Fruit fly (Drosophila melanogaster) whole organism, embryonic: ENCODE data around the gene CG18586.
A peak's percentile ranks its signal among the peaks of the same experiment; 100 is the strongest.

Experiments
- CG10209 ChIP-seq: fragments of 200-800 bp; sonication (Bioruptor generic); optimal IDR thresholded peaks from 3 replicates; lab custom pipeline; 2017; ENCODE audit warnings: missing biosample characterization, mild to moderate bottlenecking, missing genetic modification characterization, missing genetic modification reagents
- CG10267 ChIP-seq: fragments of 200-800 bp; sonication (Bioruptor generic); optimal IDR thresholded peaks from 2 replicates; lab custom pipeline; 2018; ENCODE audit warnings: missing biosample characterization, mild to moderate bottlenecking, missing genetic modification characterization, moderate library complexity
- CG10366 ChIP-seq: fragments of 200-800 bp; sonication (Bioruptor generic); IDR thresholded peaks from 2 replicates; pipeline ENCODE4 v1.3.6; 2022; ENCODE audit warnings: missing biosample characterization, missing genetic modification characterization
- CG11398 ChIP-seq: fragments of 200-800 bp; sonication (Bioruptor generic); optimal IDR thresholded peaks from 2 replicates; lab custom pipeline; 2016; ENCODE audit warnings: missing biosample characterization, missing genetic modification characterization
- CG12391 ChIP-seq: fragments of 200-800 bp; sonication (Bioruptor generic); optimal IDR thresholded peaks from 3 replicates; lab custom pipeline; 2018; ENCODE audit warnings: missing biosample characterization, mild to moderate bottlenecking, missing genetic modification characterization, moderate library complexity
- CG13624 ChIP-seq: fragments of 200-800 bp; sonication (Bioruptor generic); optimal IDR thresholded peaks from 2 replicates; lab custom pipeline; 2016; ENCODE audit warnings: missing biosample characterization, missing genetic modification characterization
- CG15073 ChIP-seq: fragments of 200-800 bp; sonication (Bioruptor generic); optimal IDR thresholded peaks from 2 replicates; lab custom pipeline; 2016; ENCODE audit warnings: missing biosample characterization, missing genetic modification characterization
- CG1529 ChIP-seq: fragments of 200-800 bp; sonication (Bioruptor generic); optimal IDR thresholded peaks from 3 replicates; lab custom pipeline; 2018; ENCODE audit warnings: missing biosample characterization, missing genetic modification characterization
- CG1602 ChIP-seq: fragments of 200-800 bp; sonication (Bioruptor generic); optimal IDR thresholded peaks from 3 replicates; lab custom pipeline; 2016; ENCODE audit warnings: missing biosample characterization, missing genetic modification characterization
- CG16813 ChIP-seq: fragments of 200-800 bp; sonication (Bioruptor generic); IDR thresholded peaks from 3 replicates; pipeline ENCODE4 v1.3.6; 2022; ENCODE audit warnings: missing biosample characterization, missing genetic modification characterization; ENCODE audit not compliant: partially characterized antibody
- CG16815 ChIP-seq: fragments of 200-800 bp; sonication (Bioruptor generic); optimal IDR thresholded peaks from 3 replicates; lab custom pipeline; 2017; ENCODE audit warnings: missing biosample characterization, mild to moderate bottlenecking, missing genetic modification characterization
- CG16863 ChIP-seq: fragments of 200-800 bp; sonication (Bioruptor generic); optimal IDR thresholded peaks from 3 replicates; lab custom pipeline; 2016; ENCODE audit warnings: missing biosample characterization, missing genetic modification characterization
- CG18262 ChIP-seq: fragments of 200-800 bp; optimal IDR thresholded peaks from 3 replicates; lab custom pipeline; 2019; ENCODE audit warnings: missing biosample characterization, mild to moderate bottlenecking, missing genetic modification characterization, moderate library complexity
- CG2116 ChIP-seq: fragments of 200-800 bp; sonication (Bioruptor generic); optimal IDR thresholded peaks from 3 replicates; lab custom pipeline; 2018; ENCODE audit warnings: missing biosample characterization, mild to moderate bottlenecking, missing genetic modification characterization
- CG4404 ChIP-seq: fragments of 200-800 bp; sonication (Bioruptor generic); IDR thresholded peaks from 2 replicates; pipeline ENCODE4 v1.3.6; 2022; ENCODE audit warnings: missing biosample characterization, missing genetic modification characterization
- CG5953 ChIP-seq: fragments of 200-800 bp; sonication (Bioruptor generic); IDR thresholded peaks from 2 replicates; pipeline ENCODE4 v1.3.6; 2022; ENCODE audit warnings: missing biosample characterization, missing genetic modification characterization
- CG6272 ChIP-seq: fragments of 200-800 bp; sonication (Bioruptor generic); IDR thresholded peaks from 2 replicates; pipeline ENCODE4 v1.3.6; 2022; ENCODE audit warnings: missing biosample characterization, missing genetic modification characterization
- CG7372 ChIP-seq: fragments of 200-800 bp; sonication (Bioruptor generic); IDR thresholded peaks from 2 replicates; pipeline ENCODE4 v1.3.6; 2022; ENCODE audit warnings: missing biosample characterization, missing genetic modification characterization
- CG8388 ChIP-seq: fragments of 200-800 bp; sonication (Bioruptor generic); optimal IDR thresholded peaks from 2 replicates; lab custom pipeline; 2019; ENCODE audit warnings: missing biosample characterization, mild to moderate bottlenecking, missing genetic modification characterization, moderate library complexity
- CG8924 ChIP-seq: fragments of 200-800 bp; optimal IDR thresholded peaks from 3 replicates; lab custom pipeline; 2019; ENCODE audit warnings: missing biosample characterization, mild to moderate bottlenecking, missing genetic modification characterization, moderate library complexity
- CG9609 ChIP-seq: fragments of 200-800 bp; sonication (Bioruptor generic); optimal IDR thresholded peaks from 3 replicates; lab custom pipeline; 2016; ENCODE audit warnings: missing biosample characterization, missing genetic modification characterization
- Chrac-16 ChIP-seq: fragments of 200-800 bp; sonication (Bioruptor generic); optimal IDR thresholded peaks from 3 replicates; lab custom pipeline; 2016; ENCODE audit warnings: missing biosample characterization, missing genetic modification characterization
- D19A ChIP-seq: fragments of 200-800 bp; optimal IDR thresholded peaks from 3 replicates; lab custom pipeline; 2019; ENCODE audit warnings: missing biosample characterization, mild to moderate bottlenecking, missing genetic modification characterization, moderate library complexity
- Dip2 ChIP-seq: fragments of 200-800 bp; sonication (Bioruptor generic); IDR thresholded peaks from 2 replicates; pipeline ENCODE4 v1.3.6; 2022; ENCODE audit warnings: missing biosample characterization, missing genetic modification characterization
- Drgx ChIP-seq: fragments of 200-800 bp; sonication (Bioruptor generic); IDR thresholded peaks from 2 replicates; pipeline ENCODE4 v1.3.6; 2022; ENCODE audit warnings: missing biosample characterization, missing genetic modification characterization
- E2f2 ChIP-seq: fragments of 200-800 bp; sonication (Bioruptor generic); IDR thresholded peaks from 2 replicates; pipeline ENCODE4 v1.3.6; 2022; ENCODE audit warnings: missing biosample characterization, missing genetic modification characterization
- Ets65A ChIP-seq: fragments of 200-800 bp; sonication (Bioruptor generic); peaks from one replicate; lab custom pipeline; 2016; ENCODE audit warnings: missing biosample characterization, missing genetic modification characterization
- H15 ChIP-seq: fragments of 200-800 bp; sonication (Bioruptor generic); IDR thresholded peaks from 3 replicates; pipeline ENCODE4 v1.3.6; 2022; ENCODE audit warnings: missing biosample characterization, missing genetic modification characterization
- Hr39 ChIP-seq: fragments of >200 bp; optimal IDR thresholded peaks from 2 replicates; lab custom pipeline; 2017
- Hr51 ChIP-seq, 2 experiments: fragments of 200-800 bp; sonication (Bioruptor generic); optimal IDR thresholded peaks; 2 replicates in 1 of 2; 3 replicates in 1 of 2; lab custom pipeline; 2016 to 2018; ENCODE audit warnings: missing biosample characterization in 2 of 2, missing genetic modification characterization in 2 of 2, mild to moderate bottlenecking in 1 of 2, moderate library complexity in 1 of 2
- Lhr ChIP-seq: fragments of 200-800 bp; sonication (Bioruptor generic); optimal IDR thresholded peaks from 3 replicates; lab custom pipeline; 2017; ENCODE audit warnings: mild to moderate bottlenecking, missing biosample characterization, missing genetic modification reagents, missing genetic modification characterization
- NC2β ChIP-seq: fragments of 200-800 bp; sonication (Bioruptor generic); optimal IDR thresholded peaks from 2 replicates; lab custom pipeline; 2016; ENCODE audit warnings: missing biosample characterization, missing genetic modification characterization
- NK7.1 ChIP-seq: fragments of 200-800 bp; sonication (Bioruptor generic); optimal IDR thresholded peaks from 3 replicates; lab custom pipeline; 2016; ENCODE audit warnings: missing biosample characterization, missing genetic modification characterization
- Ssrp ChIP-seq: fragments of 200-800 bp; sonication (Bioruptor generic); optimal IDR thresholded peaks from 2 replicates; lab custom pipeline; 2018; ENCODE audit warnings: missing biosample characterization, mild to moderate bottlenecking, missing genetic modification characterization, moderate library complexity
- Stat92E ChIP-seq, 3 experiments: fragments of >200 bp in 2 of 3; fragments of 200-800 bp in 1 of 3; sonication (Bioruptor generic) in 1 of 3; optimal IDR thresholded peaks; 2 replicates each; lab custom pipeline; 2017 to 2019; ENCODE audit warnings: missing biosample characterization in 3 of 3, missing genetic modification characterization in 3 of 3, mild to moderate bottlenecking in 1 of 3, moderate library complexity in 1 of 3
- Xbp1 ChIP-seq: fragments of 200-800 bp; sonication (Bioruptor generic); optimal IDR thresholded peaks from 3 replicates; lab custom pipeline; 2016; ENCODE audit warnings: missing biosample characterization, mild to moderate bottlenecking, missing genetic modification characterization
- chif ChIP-seq, 2 experiments: fragments of 200-800 bp; sonication (Bioruptor generic); optimal IDR thresholded peaks; 3 replicates each; lab custom pipeline; 2016; ENCODE audit warnings: missing biosample characterization in 2 of 2, missing genetic modification characterization in 2 of 2
- danr ChIP-seq: fragments of 200-800 bp; sonication (Bioruptor generic); IDR thresholded peaks from 2 replicates; pipeline ENCODE4 v1.3.6; 2022; ENCODE audit warnings: missing biosample characterization, missing genetic modification characterization
- dpn ChIP-seq, 2 experiments: fragments of 200-800 bp; sonication (Bioruptor generic); optimal IDR thresholded peaks; 3 replicates each; lab custom pipeline; 2016; ENCODE audit warnings: missing biosample characterization in 2 of 2, missing genetic modification characterization in 2 of 2
- gce ChIP-seq: fragments of 200-800 bp; sonication (Bioruptor generic); IDR thresholded peaks from 3 replicates; pipeline ENCODE4 v1.3.6; 2022; ENCODE audit warnings: missing biosample characterization, missing genetic modification characterization
- gcm ChIP-seq: fragments of 200-800 bp; sonication (Bioruptor generic); optimal IDR thresholded peaks from 2 replicates; lab custom pipeline; 2019; ENCODE audit warnings: missing biosample characterization, mild to moderate bottlenecking, missing genetic modification characterization, moderate library complexity
- grau ChIP-seq: fragments of 200-800 bp; optimal IDR thresholded peaks from 3 replicates; lab custom pipeline; 2019; ENCODE audit warnings: missing biosample characterization, mild to moderate bottlenecking, missing genetic modification characterization, moderate library complexity
- jing ChIP-seq: fragments of 200-800 bp; sonication (Bioruptor generic); optimal IDR thresholded peaks from 2 replicates; lab custom pipeline; 2018; ENCODE audit warnings: missing biosample characterization, mild to moderate bottlenecking, missing genetic modification characterization
- jumu ChIP-seq: fragments of 200-800 bp; sonication (Bioruptor generic); optimal IDR thresholded peaks from 3 replicates; lab custom pipeline; 2016; ENCODE audit warnings: missing biosample characterization, missing genetic modification characterization
- nmo ChIP-seq: fragments of 200-800 bp; sonication (Bioruptor generic); optimal IDR thresholded peaks from 2 replicates; lab custom pipeline; 2018; ENCODE audit warnings: missing biosample characterization, mild to moderate bottlenecking, missing genetic modification characterization, moderate library complexity
- pnt ChIP-seq: fragments of 200-800 bp; sonication (Bioruptor generic); optimal IDR thresholded peaks from 3 replicates; lab custom pipeline; 2016; ENCODE audit warnings: missing biosample characterization, missing genetic modification characterization
- prd ChIP-seq, 3 experiments: fragments of >200 bp in 2 of 3; fragments of 200-800 bp in 1 of 3; sonication (Bioruptor generic) in 1 of 3; optimal IDR thresholded peaks in 2 of 3; IDR thresholded peaks in 1 of 3; 2 replicates in 2 of 3; 3 replicates in 1 of 3; pipeline versions ENCODE4 v1.3.6 to Lab custom; 2017 to 2022; ENCODE audit warnings: missing biosample characterization in 1 of 3, missing genetic modification characterization in 1 of 3
- pum ChIP-seq: fragments of 200-800 bp; sonication (Bioruptor generic); optimal IDR thresholded peaks from 2 replicates; lab custom pipeline; 2016; ENCODE audit warnings: missing biosample characterization, missing genetic modification characterization
- stwl ChIP-seq: fragments of 200-800 bp; sonication (Bioruptor generic); optimal IDR thresholded peaks from 3 replicates; lab custom pipeline; 2018; ENCODE audit warnings: missing biosample characterization, mild to moderate bottlenecking, missing genetic modification characterization, moderate library complexity
- trem ChIP-seq: fragments of 200-800 bp; optimal IDR thresholded peaks from 3 replicates; lab custom pipeline; 2019; ENCODE audit warnings: missing biosample characterization, mild to moderate bottlenecking, missing genetic modification characterization, moderate library complexity
- wdn ChIP-seq: fragments of 200-800 bp; sonication (Bioruptor generic); IDR thresholded peaks from 2 replicates; pipeline ENCODE4 v1.3.6; 2022; ENCODE audit warnings: missing biosample characterization, missing genetic modification characterization

The CG18586 gene

dm6 chr3L:5856919-5857318 is 16.2 kb upstream of the CG18586 start (continued):
- peak; percentile 59 for TF ChIP-seq CG12391 (tag; lab: Kevin White, UChicago)
- TF ChIP-seq CG4404 (GFP tag; lab: Robert Waterston, UW) = peak; percentile 87
- peak; percentile 14 for TF ChIP-seq CG11398
- TF ChIP-seq Ssrp = peak; percentile 31
- peak; percentile 46 for TF ChIP-seq nmo (GFP tag; lab: Kevin White, UChicago)
- peak in 1 of 2 experiments; percentile 17 for TF ChIP-seq Hr51 (GFP tag; optimal IDR thresholded peaks at IDR 0.05; lab: Kevin White, UChicago)
- TF ChIP-seq Chrac-16 = peak; percentile 59
- TF ChIP-seq Stat92E (GFP tag; optimal IDR thresholded peaks at IDR 0.05; lab: Kevin White, UChicago) = peak in 1 of 3 experiments; percentile 4
- TF ChIP-seq jing = peak; percentile 7
- TF ChIP-seq CG16815 (GFP tag; lab: Kevin White, UChicago) = peak; percentile 66
- peak; percentile 54 for TF ChIP-seq NC2β (GFP tag; lab: Kevin White, UChicago)
- TF ChIP-seq Drgx (GFP tag; lab: Robert Waterston, UW) = no peak
- no peak for TF ChIP-seq CG10366 (GFP tag; lab: Robert Waterston, UW)
- peak; percentile 26 for TF ChIP-seq stwl (tag; lab: Kevin White, UChicago)
- TF ChIP-seq CG2116 = peak; percentile 13
- TF ChIP-seq gcm (GFP tag; lab: Kevin White, UChicago) = peak; percentile 25
- TF ChIP-seq CG8924 (tag; lab: Kevin White, UChicago) = peak; percentile 68
- no peak for TF ChIP-seq CG7372 (GFP tag; lab: Robert Waterston, UW)
- no peak for TF ChIP-seq Xbp1
- no peak for TF ChIP-seq gce
- TF ChIP-seq chif (GFP tag; optimal IDR thresholded peaks at IDR 0.05; lab: Kevin White, UChicago) = peak; percentile 34 to 80
- no peak for TF ChIP-seq Dip2 (GFP tag; lab: Robert Waterston, UW)
- peak; percentile 28 for TF ChIP-seq pum (GFP tag; lab: Kevin White, UChicago)
- TF ChIP-seq CG15073 (GFP tag; lab: Kevin White, UChicago) = no peak
- TF ChIP-seq D19A (tag; lab: Kevin White, UChicago) = peak; percentile 49
- TF ChIP-seq jumu (GFP tag; lab: Kevin White, UChicago) = peak; percentile 25
- TF ChIP-seq CG1602 (GFP tag; lab: Kevin White, UChicago) = peak; percentile 43
- TF ChIP-seq CG16863 (GFP tag; lab: Kevin White, UChicago) = peak; percentile 38
- peak; percentile 10 for TF ChIP-seq CG9609 (GFP tag; lab: Kevin White, UChicago)
- peak; percentile 4 for TF ChIP-seq Ets65A
- peak; percentile 75 for TF ChIP-seq CG10267 (tag; lab: Kevin White, UChicago)
- TF ChIP-seq grau (tag; lab: Kevin White, UChicago) = peak; percentile 38
- no peak for TF ChIP-seq Lhr (GFP tag; lab: Kevin White, UChicago)
- peak; percentile 16 for TF ChIP-seq pnt
- no peak for TF ChIP-seq CG5953 (GFP tag; lab: Robert Waterston, UW)
- TF ChIP-seq wdn (GFP tag; lab: Robert Waterston, UW) = no peak
- peak; percentile 14 for TF ChIP-seq NK7.1
- TF ChIP-seq CG10209 = peak; percentile 36
- TF ChIP-seq H15 = no peak
- TF ChIP-seq CG16813 (GFP tag; lab: Robert Waterston, UW) = no peak
- TF ChIP-seq CG8388 (GFP tag; lab: Kevin White, UChicago) = no peak
- TF ChIP-seq trem = peak; percentile 62
- TF ChIP-seq CG13624 (GFP tag; lab: Kevin White, UChicago) = no peak
- TF ChIP-seq CG18262 = peak; percentile 79
- TF ChIP-seq E2f2 = no peak
- TF ChIP-seq danr (GFP tag; lab: Robert Waterston, UW) = no peak
- TF ChIP-seq Hr39 (lab: Kevin White, UChicago) = no peak
- TF ChIP-seq dpn (GFP tag; optimal IDR thresholded peaks at IDR 0.05; lab: Kevin White, UChicago) = peak in 1 of 2 experiments; percentile 7
- no peak for TF ChIP-seq prd (optimal IDR thresholded peaks at IDR 0.05; lab: Kevin White, UChicago)
- TF ChIP-seq prd (GFP tag; IDR thresholded peaks at IDR 0.05; lab: Robert Waterston, UW) = peak; percentile 84; the same call in 2 of the 3 replicates
- no peak for TF ChIP-seq CG6272 (GFP tag; lab: Robert Waterston, UW)
- TF ChIP-seq CG1529 = no peak
